Worm (Caenorhabditis elegans) whole organism, L3 larva: ENCODE results near the gene F07C3.9.
A peak's percentile ranks its signal among the peaks of the same experiment; 100 is the strongest.

Experiments
- R02D3.7 ChIP-seq: fragments of 150-350 bp; optimal IDR thresholded peaks from 2 replicates; lab custom pipeline; 2014; ENCODE audit warnings: missing biosample characterization, missing genetic modification characterization
- aly-2 ChIP-seq: fragments of 150-350 bp; optimal IDR thresholded peaks from 2 replicates; lab custom pipeline; 2014; ENCODE audit warnings: missing biosample characterization, missing genetic modification characterization
- ama-1 ChIP-seq: fragments of 150-350 bp; optimal IDR thresholded peaks from 2 replicates; lab custom pipeline; 2018
- ceh-16 ChIP-seq: sonication (generic microtip); optimal IDR thresholded peaks from 2 replicates; lab custom pipeline; 2017; ENCODE audit warnings: missing biosample characterization, missing genetic modification characterization
- ceh-28 ChIP-seq: fragments of 150-350 bp; optimal IDR thresholded peaks from 2 replicates; lab custom pipeline; 2014; ENCODE audit warnings: missing biosample characterization, missing genetic modification reagents, missing genetic modification characterization
- daf-12 ChIP-seq: fragments of 150-350 bp; optimal IDR thresholded peaks from 2 replicates; lab custom pipeline; 2014; ENCODE audit warnings: missing biosample characterization, missing genetic modification reagents, missing genetic modification characterization
- egl-27 ChIP-seq: sonication (generic microtip); optimal IDR thresholded peaks from 4 replicates; lab custom pipeline; 2017; ENCODE audit warnings: missing biosample characterization, missing genetic modification reagents, missing genetic modification characterization
- egl-5 ChIP-seq: fragments of 150-350 bp; optimal IDR thresholded peaks from 2 replicates; lab custom pipeline; 2017; ENCODE audit warnings: missing biosample characterization, missing genetic modification reagents, missing genetic modification characterization, inconsistent platforms
- elt-1 ChIP-seq: fragments of 150-350 bp; optimal IDR thresholded peaks from 2 replicates; lab custom pipeline; 2014; ENCODE audit warnings: missing biosample characterization, missing genetic modification characterization
- elt-2 ChIP-seq: sonication (generic microtip); optimal IDR thresholded peaks from 2 replicates; lab custom pipeline; 2016; ENCODE audit warnings: missing genetic modification reagents, mild to moderate bottlenecking, missing genetic modification characterization, missing compliant biosample characterization
- elt-3 ChIP-seq, 3 experiments: fragments of 150-350 bp in 1 of 3; sonication (generic microtip) in 2 of 3; optimal IDR thresholded peaks; 2 replicates in 2 of 3; 4 replicates in 1 of 3; lab custom pipeline; 2014 to 2017; ENCODE audit warnings: missing biosample characterization in 3 of 3, missing genetic modification characterization in 3 of 3
- eor-1 ChIP-seq, 2 experiments: fragments of 150-350 bp; optimal IDR thresholded peaks; 2 replicates each; lab custom pipeline; 2014 to 2018; ENCODE audit warnings: missing biosample characterization in 2 of 2, missing genetic modification characterization in 2 of 2
- fkh-10 ChIP-seq: sonication (generic microtip); optimal IDR thresholded peaks from 2 replicates; lab custom pipeline; 2017; ENCODE audit warnings: missing biosample characterization, missing genetic modification reagents, missing genetic modification characterization
- fkh-2 ChIP-seq: fragments of 150-350 bp; optimal IDR thresholded peaks from 2 replicates; lab custom pipeline; 2014; ENCODE audit warnings: missing biosample characterization, missing genetic modification reagents, missing genetic modification characterization
- fos-1 ChIP-seq: fragments of 150-350 bp; optimal IDR thresholded peaks from 2 replicates; lab custom pipeline; 2014; ENCODE audit warnings: missing biosample characterization, missing genetic modification characterization
- hmg-11 ChIP-seq: sonication (generic microtip); optimal IDR thresholded peaks from 2 replicates; lab custom pipeline; 2016; ENCODE audit warnings: missing genetic modification characterization, missing compliant biosample characterization
- jun-1 ChIP-seq: fragments of 150-350 bp; optimal IDR thresholded peaks from 2 replicates; lab custom pipeline; 2014; ENCODE audit warnings: missing biosample characterization, missing genetic modification reagents, missing genetic modification characterization
- lin-15B ChIP-seq: fragments of 150-350 bp; optimal IDR thresholded peaks from 2 replicates; lab custom pipeline; 2014; ENCODE audit warnings: missing biosample characterization, missing genetic modification characterization
- lin-39 ChIP-seq: fragments of 150-350 bp; optimal IDR thresholded peaks from 2 replicates; lab custom pipeline; 2018; ENCODE audit warnings: missing biosample characterization, missing genetic modification reagents, missing genetic modification characterization
- lsy-12 ChIP-seq: sonication (generic microtip); optimal IDR thresholded peaks from 2 replicates; lab custom pipeline; 2016; ENCODE audit warnings: mild to moderate bottlenecking, missing genetic modification characterization, missing compliant biosample characterization
- mdl-1 ChIP-seq: fragments of 150-350 bp; optimal IDR thresholded peaks from 2 replicates; lab custom pipeline; 2014; ENCODE audit warnings: missing biosample characterization, missing genetic modification characterization
- mml-1 ChIP-seq: fragments of 150-350 bp; sonication (generic microtip); optimal IDR thresholded peaks from 3 replicates; lab custom pipeline; 2014; ENCODE audit warnings: missing biosample characterization, missing genetic modification characterization
- nfya-1 ChIP-seq: sonication (generic microtip); optimal IDR thresholded peaks from 2 replicates; lab custom pipeline; 2017; ENCODE audit warnings: missing genetic modification characterization, mild to moderate bottlenecking, missing compliant biosample characterization, antibody characterized with exemption, moderate library complexity; ENCODE audit not compliant: insufficient read depth
- nhr-11 ChIP-seq: fragments of 150-350 bp; optimal IDR thresholded peaks from 2 replicates; lab custom pipeline; 2014; ENCODE audit warnings: missing biosample characterization, missing genetic modification characterization
- nhr-12 ChIP-seq: fragments of 150-350 bp; optimal IDR thresholded peaks from 2 replicates; lab custom pipeline; 2014; ENCODE audit warnings: missing biosample characterization, missing genetic modification characterization
- nhr-23 ChIP-seq: fragments of 150-350 bp; optimal IDR thresholded peaks from 2 replicates; lab custom pipeline; 2014; ENCODE audit warnings: missing biosample characterization, missing genetic modification reagents, missing genetic modification characterization
- nhr-237 ChIP-seq: fragments of 150-350 bp; optimal IDR thresholded peaks from 2 replicates; lab custom pipeline; 2014; ENCODE audit warnings: missing biosample characterization, missing genetic modification characterization
- nhr-25 ChIP-seq: sonication (generic microtip); optimal IDR thresholded peaks from 2 replicates; lab custom pipeline; 2017; ENCODE audit warnings: missing biosample characterization, missing genetic modification characterization
- nhr-28 ChIP-seq: fragments of 150-350 bp; optimal IDR thresholded peaks from 2 replicates; lab custom pipeline; 2014; ENCODE audit warnings: missing biosample characterization, missing genetic modification characterization
- nhr-43 ChIP-seq: sonication (generic microtip); optimal IDR thresholded peaks from 2 replicates; lab custom pipeline; 2016; ENCODE audit warnings: mild to moderate bottlenecking, missing genetic modification characterization, missing compliant biosample characterization; ENCODE audit not compliant: poor library complexity, severe bottlenecking
- nhr-67 ChIP-seq: fragments of 150-350 bp; optimal IDR thresholded peaks from 2 replicates; lab custom pipeline; 2014; ENCODE audit warnings: missing biosample characterization, missing genetic modification characterization
- nhr-77 ChIP-seq: fragments of 150-350 bp; optimal IDR thresholded peaks from 2 replicates; lab custom pipeline; 2014; ENCODE audit warnings: missing biosample characterization, missing genetic modification characterization
- pha-4 ChIP-seq: fragments of 150-350 bp; optimal IDR thresholded peaks from 2 replicates; lab custom pipeline; 2014; ENCODE audit warnings: missing biosample characterization, missing genetic modification reagents, missing genetic modification characterization
- pqm-1 ChIP-seq: fragments of 150-350 bp; optimal IDR thresholded peaks from 2 replicates; lab custom pipeline; 2017; ENCODE audit warnings: missing biosample characterization, missing genetic modification characterization, inconsistent platforms
- skn-1 ChIP-seq: fragments of 150-350 bp; optimal IDR thresholded peaks from 2 replicates; lab custom pipeline; 2014; ENCODE audit warnings: missing biosample characterization, missing genetic modification characterization
- snpc-4 ChIP-seq: fragments of 150-350 bp; optimal IDR thresholded peaks from 2 replicates; lab custom pipeline; 2014; ENCODE audit warnings: missing biosample characterization, missing genetic modification characterization
- tbx-2 ChIP-seq: sonication (generic microtip); optimal IDR thresholded peaks from 2 replicates; lab custom pipeline; 2016; ENCODE audit warnings: mild to moderate bottlenecking, missing genetic modification characterization, missing compliant biosample characterization
- unc-39 ChIP-seq: sonication (generic microtip); optimal IDR thresholded peaks from 4 replicates; lab custom pipeline; 2017; ENCODE audit warnings: missing biosample characterization, missing genetic modification characterization
- unc-62 ChIP-seq: fragments of 150-350 bp; sonication (generic microtip); optimal IDR thresholded peaks from 4 replicates; lab custom pipeline; 2014; ENCODE audit warnings: missing biosample characterization, missing genetic modification reagents, missing genetic modification characterization
- zag-1 ChIP-seq: fragments of 150-350 bp; optimal IDR thresholded peaks from 2 replicates; lab custom pipeline; 2014; ENCODE audit warnings: missing biosample characterization, missing genetic modification characterization
- ztf-11 ChIP-seq: fragments of 150-350 bp; optimal IDR thresholded peaks from 2 replicates; lab custom pipeline; 2014; ENCODE audit warnings: missing biosample characterization, missing genetic modification characterization
- ztf-4 ChIP-seq: fragments of 150-350 bp; optimal IDR thresholded peaks from 2 replicates; lab custom pipeline; 2014; ENCODE audit warnings: missing biosample characterization, missing genetic modification characterization

Gene F07C3.9

DNA sequence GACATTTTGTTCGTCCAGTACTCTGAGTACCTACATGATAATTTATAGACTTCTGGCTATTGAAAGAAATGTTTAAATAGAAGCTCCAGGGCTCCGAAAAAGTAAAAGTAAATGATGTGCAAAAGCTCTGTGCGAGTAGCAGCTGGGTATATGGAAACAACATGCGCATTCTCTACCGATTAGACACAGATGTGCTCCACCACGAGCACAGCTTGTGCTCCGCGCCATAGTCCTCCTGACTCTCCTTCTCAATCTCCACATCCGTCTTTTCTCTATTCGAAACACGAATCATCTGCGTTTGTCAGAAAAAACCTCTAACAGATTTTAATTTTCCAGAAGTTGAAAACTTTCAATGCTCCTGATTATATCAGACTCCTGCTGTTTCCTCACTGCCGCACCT is 29.0 kb upstream of the F07C3.9 start:
- TF ChIP-seq tbx-2 (tag; lab: Kevin White, UChicago) (no peak), eor-1 (tag; optimal IDR thresholded peaks at IDR 0.05; lab: Kevin White, UChicago) (no peak), fos-1 (tag; lab: Kevin White, UChicago) (no peak), ama-1 (lab: Kevin White, UChicago) (no peak), R02D3.7 (tag; lab: Kevin White, UChicago) (no peak), fkh-10 (GFP tag; lab: Kevin White, UChicago) (no peak), nhr-67 (tag; lab: Kevin White, UChicago) (no peak), nhr-77 (tag; lab: Kevin White, UChicago) (no peak), ztf-11 (no peak), unc-62 (GFP tag; lab: Kevin White, UChicago) (no peak), ztf-4 (tag; lab: Kevin White, UChicago) (no peak), zag-1 (tag; lab: Kevin White, UChicago) (no peak), jun-1 (no peak), elt-3 (tag; optimal IDR thresholded peaks at IDR 0.05; lab: Kevin White, UChicago) (no peak), ceh-16 (tag; lab: Kevin White, UChicago) (no peak), nhr-28 (tag; lab: Kevin White, UChicago) (no peak), nhr-25 (tag; lab: Kevin White, UChicago) (no peak), fkh-2 (tag; lab: Kevin White, UChicago) (no peak)

DNA sequence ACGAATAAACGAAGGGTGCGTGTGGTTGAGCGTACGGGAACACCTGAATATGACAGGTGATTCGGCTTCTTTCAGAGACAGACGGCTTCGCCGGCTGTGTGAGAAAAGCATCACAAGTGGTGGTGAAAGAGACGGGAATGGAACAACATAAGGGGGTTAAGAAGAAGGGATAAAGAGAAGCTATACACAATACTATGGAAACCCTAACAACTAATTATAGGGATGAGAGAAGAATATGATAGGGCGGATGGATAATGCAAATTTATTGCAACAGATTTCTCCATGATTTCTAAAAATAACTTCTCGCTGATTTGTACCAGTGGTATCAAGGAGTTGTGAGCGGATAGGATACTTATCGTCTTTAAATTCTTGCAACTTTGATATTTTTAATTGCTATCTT is 27.7 kb upstream of the F07C3.9 start, which contains the start of gene hlh-10:
Gene hlh-10, minus strand, starts transcription at position 101 of the 400 bp plus-strand sequence.
- no peak for TF ChIP-seq mml-1 (tag; lab: Kevin White, UChicago)
- TF ChIP-seq unc-62 (GFP tag; lab: Kevin White, UChicago): no peak
- no peak for TF ChIP-seq ceh-28 (tag; lab: Kevin White, UChicago)
- no peak for TF ChIP-seq fos-1 (tag; lab: Kevin White, UChicago)
- no peak for TF ChIP-seq pha-4 (tag; lab: Kevin White, UChicago)
- no peak for TF ChIP-seq ztf-4 (tag; lab: Kevin White, UChicago)
- TF ChIP-seq daf-12 (tag; lab: Kevin White, UChicago): no peak
- no peak for TF ChIP-seq ceh-16 (tag; lab: Kevin White, UChicago)
- no peak for TF ChIP-seq ztf-11
- no peak for TF ChIP-seq nhr-237 (tag; lab: Kevin White, UChicago)
- no peak for TF ChIP-seq tbx-2 (tag; lab: Kevin White, UChicago)
- TF ChIP-seq zag-1 (tag; lab: Kevin White, UChicago): no peak
- TF ChIP-seq egl-5 (tag; lab: Kevin White, UChicago): no peak
- TF ChIP-seq snpc-4 (tag; lab: Kevin White, UChicago): no peak
- TF ChIP-seq mdl-1 (tag; lab: Kevin White, UChicago): no peak
- TF ChIP-seq unc-39: no peak
- no peak for TF ChIP-seq nhr-28 (tag; lab: Kevin White, UChicago)
- TF ChIP-seq egl-27: no peak
- no peak for TF ChIP-seq aly-2

DNA sequence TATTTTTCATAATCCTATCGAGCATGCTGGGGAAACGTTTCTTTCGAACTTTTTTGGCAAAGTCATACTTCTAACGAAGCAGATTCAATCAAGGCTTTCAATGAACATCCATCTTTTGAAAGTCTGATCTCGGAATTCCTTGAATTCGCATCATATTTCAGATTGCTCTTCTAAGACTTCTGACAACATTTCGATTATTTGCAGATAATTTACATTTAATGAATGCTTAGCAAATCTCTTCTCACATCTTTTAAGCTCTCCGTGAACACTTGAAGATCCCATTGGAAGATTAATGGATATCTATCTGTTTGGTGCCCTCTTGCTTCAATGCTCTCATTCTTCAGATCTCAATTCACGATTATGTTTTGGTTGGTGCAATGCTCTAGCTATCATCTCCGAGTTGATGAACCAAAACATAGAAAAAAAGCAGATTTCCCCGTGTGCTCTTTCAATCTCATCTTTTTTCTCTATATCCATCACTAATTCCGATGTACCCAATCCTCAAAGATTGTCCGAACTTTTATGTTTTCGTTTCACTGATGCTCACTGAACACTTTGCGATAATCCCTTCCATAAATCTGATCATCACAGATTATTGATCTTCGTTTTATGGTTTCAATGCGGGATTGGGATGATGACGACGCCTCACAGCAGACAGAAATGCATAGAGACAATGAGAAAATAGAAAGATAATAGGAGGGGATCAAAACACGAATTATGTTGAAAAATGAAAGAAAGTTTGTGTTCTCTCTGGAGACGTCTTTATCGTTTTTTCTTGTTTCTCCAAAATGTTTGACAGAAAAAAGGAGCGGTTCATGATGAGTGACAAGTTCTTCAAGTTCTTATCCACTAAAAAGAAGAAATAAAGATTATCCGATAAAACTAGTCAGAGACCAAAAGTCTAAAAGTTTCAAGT is 19.9 kb upstream of the F07C3.9 start:
- TF ChIP-seq fos-1 (tag; lab: Kevin White, UChicago) (no peak), unc-62 (GFP tag; lab: Kevin White, UChicago) (peak; percentile 56), nhr-23 (tag; lab: Kevin White, UChicago) (peak; percentile 7), hmg-11 (tag; lab: Kevin White, UChicago) (no peak), nhr-43 (tag; lab: Kevin White, UChicago) (peak; percentile 66), elt-1 (tag; lab: Kevin White, UChicago) (peak; percentile 85)

DNA sequence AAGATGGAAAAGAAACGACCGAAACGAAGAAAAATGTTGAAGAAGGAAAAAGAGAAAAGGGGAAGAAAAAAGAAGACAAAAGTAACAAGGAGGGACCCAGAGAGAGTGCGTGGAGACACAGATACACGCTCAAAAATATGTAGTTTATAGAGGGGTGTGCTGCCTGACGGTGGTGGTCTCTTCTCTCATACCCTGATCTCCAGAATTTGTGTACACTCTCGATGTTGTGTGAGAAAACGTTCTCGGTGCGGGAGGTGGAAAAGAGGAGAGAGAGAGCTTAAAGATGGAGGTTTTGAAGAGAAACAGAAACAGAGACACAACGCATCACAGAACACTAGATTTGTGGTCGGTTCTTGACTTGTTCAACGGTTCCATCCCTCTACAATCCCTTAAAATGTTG is 19.1 kb upstream of the F07C3.9 start:
- TF ChIP-seq egl-5 (tag; lab: Kevin White, UChicago): peak; percentile 8
- peak; percentile 21 for TF ChIP-seq egl-27
- peak; percentile 70 for TF ChIP-seq nfya-1 (tag; lab: Kevin White, UChicago)
- TF ChIP-seq lsy-12 (tag; lab: Kevin White, UChicago): no peak
- no peak for TF ChIP-seq nhr-11 (tag; lab: Kevin White, UChicago)
- no peak for TF ChIP-seq nhr-12 (tag; lab: Kevin White, UChicago)
- TF ChIP-seq lin-39: peak; percentile 95
- no peak for TF ChIP-seq mdl-1 (tag; lab: Kevin White, UChicago)
- TF ChIP-seq ztf-4 (tag; lab: Kevin White, UChicago): no peak
- peak; percentile 31 for TF ChIP-seq tbx-2 (tag; lab: Kevin White, UChicago)
- TF ChIP-seq fkh-10 (GFP tag; lab: Kevin White, UChicago): peak; percentile 46
- no peak for TF ChIP-seq fkh-2 (tag; lab: Kevin White, UChicago)
- no peak for TF ChIP-seq pqm-1 (tag; lab: Kevin White, UChicago)
- TF ChIP-seq elt-2 (tag; lab: Kevin White, UChicago): no peak
- TF ChIP-seq unc-62 (GFP tag; lab: Kevin White, UChicago): peak; percentile 53
- peak; percentile 40 for TF ChIP-seq nhr-43 (tag; lab: Kevin White, UChicago)
- TF ChIP-seq daf-12 (tag; lab: Kevin White, UChicago): no peak
- TF ChIP-seq lin-15B (tag; lab: Kevin White, UChicago): peak; percentile 45
- TF ChIP-seq ceh-28 (tag; lab: Kevin White, UChicago): peak; percentile 59
- TF ChIP-seq pha-4 (tag; lab: Kevin White, UChicago): peak; percentile 33
- TF ChIP-seq R02D3.7 (tag; lab: Kevin White, UChicago): peak; percentile 9
- peak; percentile 45 for TF ChIP-seq snpc-4 (tag; lab: Kevin White, UChicago)
- TF ChIP-seq eor-1 (tag; optimal IDR thresholded peaks at IDR 0.05; lab: Kevin White, UChicago): no peak
- peak; percentile 79 for TF ChIP-seq hmg-11 (tag; lab: Kevin White, UChicago)
- TF ChIP-seq mml-1 (tag; lab: Kevin White, UChicago): no peak
- TF ChIP-seq skn-1 (tag; lab: Kevin White, UChicago): no peak
